Worm (Caenorhabditis elegans): ENCODE data around the gene M01F1.9.
A peak's percentile ranks its signal among the peaks of the same experiment; 100 is the strongest.

- peak in 1 of 2 experiments; percentile 44 for TF ChIP-seq unc-62 (GFP tag; optimal IDR thresholded peaks at IDR 0.05 in 1 of 2)
- no peak for TF ChIP-seq unc-62 (tag; optimal IDR thresholded peaks at IDR 0.05)
- no peak for TF ChIP-seq dve-1 (tag; optimal IDR thresholded peaks at IDR 0.05; ENCODE audit: insufficient read depth)
- TF ChIP-seq nhr-237 (tag; optimal IDR thresholded peaks at IDR 0.05), result no peak
- TF ChIP-seq pqm-1 (tag; optimal IDR thresholded peaks at IDR 0.05), result no peak
- TF ChIP-seq nhr-11 (tag; optimal IDR thresholded peaks at IDR 0.05), result no peak
- no peak for TF ChIP-seq aly-2 (tag; optimal IDR thresholded peaks at IDR 0.05)
Measured at ce11 chrIII:3543071-3543470, 44.2 kb upstream of the M01F1.9 start.

Data from whole organism, L4 larva.